Fruit fly (Drosophila melanogaster) whole organism, prepupa: Measurements from ENCODE around the gene CG6650.
A peak's percentile ranks its signal among the peaks of the same experiment; 100 is the strongest.

Experiments
- CG6276 ChIP-seq: fragments of 200-800 bp; sonication (Bioruptor generic); optimal IDR thresholded peaks from 2 replicates; lab custom pipeline; 2017; ENCODE audit warnings: missing biosample characterization, mild to moderate bottlenecking, missing genetic modification characterization
- CG6808 ChIP-seq: fragments of 200-800 bp; sonication (Bioruptor generic); optimal IDR thresholded peaks from 3 replicates; lab custom pipeline; 2017; ENCODE audit warnings: missing biosample characterization, missing genetic modification characterization, mild to moderate bottlenecking, moderate library complexity, missing genetic modification reagents
- CG6854 ChIP-seq: fragments of 200-800 bp; sonication (Bioruptor generic); optimal IDR thresholded peaks from 2 replicates; lab custom pipeline; 2017; ENCODE audit warnings: missing biosample characterization, mild to moderate bottlenecking, missing genetic modification characterization
- CG8119 ChIP-seq: fragments of 200-800 bp; sonication (Bioruptor generic); IDR thresholded peaks from 3 replicates; pipeline ENCODE4 v1.3.6; 2022; ENCODE audit warnings: missing biosample characterization, missing genetic modification characterization
- CG8319 ChIP-seq: fragments of 200-800 bp; sonication (Bioruptor generic); optimal IDR thresholded peaks from 3 replicates; lab custom pipeline; 2016; ENCODE audit warnings: missing biosample characterization, missing genetic modification characterization
- Gug ChIP-seq: fragments of 200-800 bp; sonication (Bioruptor generic); IDR thresholded peaks from 2 replicates; pipeline ENCODE4 v1.3.6; 2022; ENCODE audit warnings: missing biosample characterization, missing genetic modification characterization
- Hr39 ChIP-seq: fragments of 200-800 bp; sonication (Bioruptor generic); optimal IDR thresholded peaks from 2 replicates; lab custom pipeline; 2016; ENCODE audit warnings: missing biosample characterization, missing genetic modification characterization
- Lpt ChIP-seq: fragments of 200-800 bp; sonication (Bioruptor generic); optimal IDR thresholded peaks from 3 replicates; lab custom pipeline; 2016; ENCODE audit warnings: missing biosample characterization, missing genetic modification characterization
- OdsH ChIP-seq: fragments of 200-800 bp; sonication (Bioruptor generic); optimal IDR thresholded peaks from 3 replicates; lab custom pipeline; 2016; ENCODE audit warnings: missing biosample characterization, missing genetic modification characterization
- Sox102F ChIP-seq: fragments of 200-800 bp; sonication (Bioruptor generic); optimal IDR thresholded peaks from 2 replicates; lab custom pipeline; 2016; ENCODE audit warnings: missing biosample characterization, mild to moderate bottlenecking, missing genetic modification characterization
- acj6 ChIP-seq: fragments of 200-800 bp; sonication (Bioruptor generic); optimal IDR thresholded peaks from 3 replicates; lab custom pipeline; 2016; ENCODE audit warnings: missing biosample characterization, missing genetic modification characterization
- dsx ChIP-seq: fragments of 200-800 bp; optimal IDR thresholded peaks from 3 replicates; lab custom pipeline; 2019; ENCODE audit warnings: missing biosample characterization, mild to moderate bottlenecking, missing genetic modification characterization, moderate library complexity; ENCODE audit not compliant: poor library complexity, severe bottlenecking
- salr ChIP-seq, 2 experiments: fragments of 200-800 bp; sonication (Bioruptor generic); optimal IDR thresholded peaks; 3 replicates each; lab custom pipeline; 2016 to 2018; ENCODE audit warnings: missing biosample characterization in 2 of 2, missing genetic modification characterization in 2 of 2, mild to moderate bottlenecking in 1 of 2
- vri ChIP-seq: fragments of 200-800 bp; sonication (Bioruptor generic); optimal IDR thresholded peaks from 3 replicates; lab custom pipeline; 2016; ENCODE audit warnings: missing biosample characterization, mild to moderate bottlenecking, missing genetic modification characterization

- TF ChIP-seq Gug (GFP tag; lab: Robert Waterston, UW) (no peak), Lpt (GFP tag; lab: Kevin White, UChicago) (no peak), CG8319 (no peak), salr (GFP tag; optimal IDR thresholded peaks at IDR 0.05; lab: Kevin White, UChicago) (no peak), vri (GFP tag; lab: Kevin White, UChicago) (peak; percentile 100), CG6276 (GFP tag; lab: Kevin White, UChicago) (no peak), OdsH (GFP tag; lab: Kevin White, UChicago) (no peak), Hr39 (GFP tag; lab: Kevin White, UChicago) (no peak), acj6 (GFP tag; lab: Kevin White, UChicago) (no peak), Sox102F (GFP tag; lab: Kevin White, UChicago) (no peak), CG6854 (GFP tag; lab: Kevin White, UChicago) (no peak), dsx (GFP tag; lab: Kevin White, UChicago) (no peak), CG6808 (GFP tag; lab: Kevin White, UChicago) (no peak), CG8119 (GFP tag; lab: Robert Waterston, UW) (peak; percentile 60; the same call in 2 of the 3 replicates)
These were observed 24.5 kb upstream of the CG6650 start for dm6 chr3L:14006704-14007126.
